Fruit fly (Drosophila melanogaster) whole organism, embryonic: Measurements from ENCODE around the gene MTF-1.
A peak's percentile ranks its signal among the peaks of the same experiment; 100 is the strongest.

Experiments
- Asciz ChIP-seq: fragments of 200-800 bp; sonication (Bioruptor generic); optimal IDR thresholded peaks from 2 replicates; lab custom pipeline; 2017; ENCODE audit warnings: missing biosample characterization, mild to moderate bottlenecking, missing genetic modification characterization, missing genetic modification reagents
- Atf-2 ChIP-seq: fragments of 200-800 bp; sonication (Bioruptor generic); optimal IDR thresholded peaks from 2 replicates; lab custom pipeline; 2016; ENCODE audit warnings: missing biosample characterization, missing genetic modification characterization
- B-H1 ChIP-seq: fragments of 200-800 bp; sonication (Bioruptor generic); IDR thresholded peaks from 3 replicates; pipeline ENCODE4 v1.3.6; 2022; ENCODE audit warnings: missing biosample characterization, missing genetic modification characterization
- CG10431 ChIP-seq: fragments of 200-800 bp; sonication (Bioruptor generic); optimal IDR thresholded peaks from 3 replicates; lab custom pipeline; 2018; ENCODE audit warnings: missing biosample characterization, mild to moderate bottlenecking, missing genetic modification characterization
- CG12219 ChIP-seq: fragments of 200-800 bp; sonication (Bioruptor generic); optimal IDR thresholded peaks from 3 replicates; lab custom pipeline; 2018; ENCODE audit warnings: missing biosample characterization, mild to moderate bottlenecking, missing genetic modification characterization
- CG1233 ChIP-seq: fragments of 200-800 bp; sonication (Bioruptor generic); optimal IDR thresholded peaks from 4 replicates; lab custom pipeline; 2018; ENCODE audit warnings: missing biosample characterization, mild to moderate bottlenecking, missing genetic modification characterization
- CG12659 ChIP-seq: fragments of 200-800 bp; sonication (Bioruptor generic); optimal IDR thresholded peaks from 3 replicates; lab custom pipeline; 2017; ENCODE audit warnings: mild to moderate bottlenecking, missing biosample characterization, missing genetic modification reagents, missing genetic modification characterization
- CG13424 ChIP-seq: fragments of 200-800 bp; sonication (Bioruptor generic); optimal IDR thresholded peaks from 2 replicates; lab custom pipeline; 2019; ENCODE audit warnings: missing biosample characterization, mild to moderate bottlenecking, missing genetic modification characterization, moderate library complexity
- CG14710 ChIP-seq: fragments of 200-800 bp; sonication (Bioruptor generic); optimal IDR thresholded peaks from 3 replicates; lab custom pipeline; 2019; ENCODE audit warnings: missing biosample characterization, mild to moderate bottlenecking, missing genetic modification characterization, moderate library complexity
- CG14965 ChIP-seq: fragments of 200-800 bp; sonication (Bioruptor generic); optimal IDR thresholded peaks from 2 replicates; lab custom pipeline; 2016; ENCODE audit warnings: missing biosample characterization, missing genetic modification characterization, borderline replicate concordance
- CG16863 ChIP-seq: fragments of 200-800 bp; sonication (Bioruptor generic); optimal IDR thresholded peaks from 3 replicates; lab custom pipeline; 2016; ENCODE audit warnings: missing biosample characterization, missing genetic modification characterization
- CG2116 ChIP-seq: fragments of 200-800 bp; sonication (Bioruptor generic); optimal IDR thresholded peaks from 3 replicates; lab custom pipeline; 2018; ENCODE audit warnings: missing biosample characterization, mild to moderate bottlenecking, missing genetic modification characterization
- CG2129 ChIP-seq: fragments of 200-800 bp; sonication (Bioruptor generic); IDR thresholded peaks from 2 replicates; pipeline ENCODE4 v1.3.6; 2022; ENCODE audit warnings: missing biosample characterization, missing genetic modification characterization; ENCODE audit not compliant: partially characterized antibody
- CG3163 ChIP-seq: fragments of 200-800 bp; sonication (Bioruptor generic); optimal IDR thresholded peaks from 3 replicates; lab custom pipeline; 2016; ENCODE audit warnings: missing biosample characterization, missing genetic modification characterization
- CG32767 ChIP-seq: fragments of 200-800 bp; sonication (Bioruptor generic); IDR thresholded peaks from 2 replicates; pipeline ENCODE4 v1.3.6; 2022; ENCODE audit warnings: missing biosample characterization, missing genetic modification characterization
- CG3726 ChIP-seq: fragments of 200-800 bp; sonication (Bioruptor generic); IDR thresholded peaks from 3 replicates; pipeline ENCODE4, ENCODE4 v1.3.6; 2022; ENCODE audit warnings: missing biosample characterization, missing genetic modification characterization
- CG6272 ChIP-seq: fragments of 200-800 bp; sonication (Bioruptor generic); IDR thresholded peaks from 2 replicates; pipeline ENCODE4 v1.3.6; 2022; ENCODE audit warnings: missing biosample characterization, missing genetic modification characterization
- CG6654 ChIP-seq: fragments of 200-800 bp; sonication (Bioruptor generic); optimal IDR thresholded peaks from 2 replicates; lab custom pipeline; 2017; ENCODE audit warnings: missing biosample characterization, mild to moderate bottlenecking, missing genetic modification characterization
- CG6791 ChIP-seq: fragments of 200-800 bp; sonication (Bioruptor generic); IDR thresholded peaks from 3 replicates; pipeline ENCODE4 v1.3.6; 2022; ENCODE audit warnings: missing biosample characterization, missing genetic modification characterization; ENCODE audit not compliant: partially characterized antibody
- CG7372 ChIP-seq: fragments of 200-800 bp; sonication (Bioruptor generic); IDR thresholded peaks from 2 replicates; pipeline ENCODE4 v1.3.6; 2022; ENCODE audit warnings: missing biosample characterization, missing genetic modification characterization
- CG7987 ChIP-seq: fragments of 200-800 bp; sonication (Bioruptor generic); optimal IDR thresholded peaks from 2 replicates; lab custom pipeline; 2018; ENCODE audit warnings: missing biosample characterization, mild to moderate bottlenecking, missing genetic modification characterization, moderate library complexity
- CG8089 ChIP-seq: fragments of 200-800 bp; sonication (Bioruptor generic); optimal IDR thresholded peaks from 3 replicates; lab custom pipeline; 2016; ENCODE audit warnings: missing biosample characterization, missing genetic modification characterization
- CG9727 ChIP-seq: fragments of 200-800 bp; sonication (Bioruptor generic); optimal IDR thresholded peaks from 3 replicates; lab custom pipeline; 2017; ENCODE audit warnings: missing biosample characterization, mild to moderate bottlenecking, missing genetic modification characterization
- Chrac-16 ChIP-seq: fragments of 200-800 bp; sonication (Bioruptor generic); optimal IDR thresholded peaks from 3 replicates; lab custom pipeline; 2016; ENCODE audit warnings: missing biosample characterization, missing genetic modification characterization
- Dbx ChIP-seq: fragments of 200-800 bp; sonication (Bioruptor generic); IDR thresholded peaks from 3 replicates; pipeline ENCODE4 v1.3.6; 2022; ENCODE audit warnings: missing biosample characterization, missing genetic modification characterization
- Dek ChIP-seq: fragments of 200-800 bp; sonication (Bioruptor generic); optimal IDR thresholded peaks from 3 replicates; lab custom pipeline; 2019; ENCODE audit warnings: missing biosample characterization, mild to moderate bottlenecking, missing genetic modification characterization, moderate library complexity
- Dip3 ChIP-seq: fragments of 200-800 bp; sonication (Bioruptor generic); optimal IDR thresholded peaks from 3 replicates; lab custom pipeline; 2016; ENCODE audit warnings: missing biosample characterization, missing genetic modification characterization
- E2f1 ChIP-seq: fragments of 200-800 bp; sonication (Bioruptor generic); IDR thresholded peaks from 2 replicates; pipeline ENCODE4 v1.3.6; 2022; ENCODE audit warnings: missing biosample characterization, missing genetic modification characterization
- Hsf ChIP-seq: fragments of 200-800 bp; sonication (Bioruptor generic); optimal IDR thresholded peaks from 3 replicates; lab custom pipeline; 2016; ENCODE audit warnings: missing biosample characterization, missing genetic modification characterization
- Mes4 ChIP-seq: fragments of 200-800 bp; sonication (Bioruptor generic); optimal IDR thresholded peaks from 2 replicates; lab custom pipeline; 2016; ENCODE audit warnings: missing biosample characterization, missing genetic modification characterization
- Neu2 ChIP-seq: fragments of 200-800 bp; sonication (Bioruptor generic); optimal IDR thresholded peaks from 3 replicates; lab custom pipeline; 2016; ENCODE audit warnings: missing biosample characterization, missing genetic modification characterization, borderline replicate concordance
- NfI ChIP-seq: fragments of 200-800 bp; sonication (Bioruptor generic); optimal IDR thresholded peaks from 3 replicates; lab custom pipeline; 2018; ENCODE audit warnings: missing biosample characterization, mild to moderate bottlenecking, missing genetic modification characterization, moderate library complexity
- Optix ChIP-seq: fragments of 200-800 bp; sonication (Bioruptor generic); IDR thresholded peaks from 3 replicates; pipeline ENCODE4 v1.3.6; 2022; ENCODE audit warnings: missing biosample characterization, missing genetic modification characterization
- Rfx ChIP-seq: fragments of 200-800 bp; sonication (Bioruptor generic); IDR thresholded peaks from 2 replicates; pipeline ENCODE4 v1.3.6; 2022; ENCODE audit warnings: missing biosample characterization, missing genetic modification characterization
- ara ChIP-seq: fragments of 200-800 bp; sonication (Bioruptor generic); IDR thresholded peaks from 2 replicates; pipeline ENCODE4 v1.3.6; 2022; ENCODE audit warnings: missing biosample characterization, missing genetic modification characterization
- chif ChIP-seq, 2 experiments: fragments of 200-800 bp; sonication (Bioruptor generic); optimal IDR thresholded peaks; 3 replicates each; lab custom pipeline; 2016; ENCODE audit warnings: missing biosample characterization in 2 of 2, missing genetic modification characterization in 2 of 2
- chm ChIP-seq: fragments of 200-800 bp; sonication (Bioruptor generic); IDR thresholded peaks from 2 replicates; pipeline ENCODE4 v1.3.6; 2022; ENCODE audit warnings: missing biosample characterization, missing genetic modification characterization
- dpn ChIP-seq, 2 experiments: fragments of 200-800 bp; sonication (Bioruptor generic); optimal IDR thresholded peaks; 3 replicates each; lab custom pipeline; 2016; ENCODE audit warnings: missing biosample characterization in 2 of 2, missing genetic modification characterization in 2 of 2
- ind ChIP-seq: fragments of 200-800 bp; sonication (Bioruptor generic); optimal IDR thresholded peaks from 3 replicates; lab custom pipeline; 2016; ENCODE audit warnings: missing biosample characterization, missing genetic modification characterization
- jumu ChIP-seq: fragments of 200-800 bp; sonication (Bioruptor generic); optimal IDR thresholded peaks from 3 replicates; lab custom pipeline; 2016; ENCODE audit warnings: missing biosample characterization, missing genetic modification characterization
- kni ChIP-seq: fragments of 200-800 bp; sonication (Bioruptor generic); optimal IDR thresholded peaks from 3 replicates; lab custom pipeline; 2017; ENCODE audit warnings: mild to moderate bottlenecking, missing biosample characterization, missing genetic modification reagents, missing genetic modification characterization
- knrl ChIP-seq: fragments of 200-800 bp; sonication (Bioruptor generic); IDR thresholded peaks from 3 replicates; pipeline ENCODE4 v1.3.6; 2022; ENCODE audit warnings: missing biosample characterization, missing genetic modification characterization; ENCODE audit not compliant: partially characterized antibody
- mirr ChIP-seq: fragments of 200-800 bp; sonication (Bioruptor generic); optimal IDR thresholded peaks from 3 replicates; lab custom pipeline; 2018; ENCODE audit warnings: missing biosample characterization, mild to moderate bottlenecking, missing genetic modification characterization
- pb ChIP-seq: fragments of 200-800 bp; sonication (Bioruptor generic); optimal IDR thresholded peaks from 3 replicates; lab custom pipeline; 2016; ENCODE audit warnings: missing biosample characterization, missing genetic modification characterization
- ro ChIP-seq: fragments of 200-800 bp; sonication (Bioruptor generic); IDR thresholded peaks from 2 replicates; pipeline ENCODE4 v1.3.6; 2022; ENCODE audit warnings: missing biosample characterization, missing genetic modification characterization
- slp2 ChIP-seq: fragments of 200-800 bp; sonication (Bioruptor generic); optimal IDR thresholded peaks from 2 replicates; lab custom pipeline; 2016; ENCODE audit warnings: missing biosample characterization, missing genetic modification characterization
- ssp ChIP-seq: fragments of 200-800 bp; sonication (Bioruptor generic); IDR thresholded peaks from 2 replicates; pipeline ENCODE4 v1.3.6; 2022; ENCODE audit warnings: missing biosample characterization, missing genetic modification characterization
- tap ChIP-seq: fragments of 200-800 bp; optimal IDR thresholded peaks from 3 replicates; lab custom pipeline; 2019; ENCODE audit warnings: missing biosample characterization, mild to moderate bottlenecking, missing genetic modification characterization, moderate library complexity
- tna ChIP-seq: fragments of 200-800 bp; sonication (Bioruptor generic); IDR thresholded peaks from 2 replicates; pipeline ENCODE4 v1.3.6; 2022; ENCODE audit warnings: missing biosample characterization, missing genetic modification characterization; ENCODE audit not compliant: partially characterized antibody
- toy ChIP-seq: fragments of 200-800 bp; sonication (Bioruptor generic); IDR thresholded peaks from 2 replicates; pipeline ENCODE4 v1.3.6; 2022; ENCODE audit warnings: missing biosample characterization, missing genetic modification characterization

The MTF-1 gene

DNA sequence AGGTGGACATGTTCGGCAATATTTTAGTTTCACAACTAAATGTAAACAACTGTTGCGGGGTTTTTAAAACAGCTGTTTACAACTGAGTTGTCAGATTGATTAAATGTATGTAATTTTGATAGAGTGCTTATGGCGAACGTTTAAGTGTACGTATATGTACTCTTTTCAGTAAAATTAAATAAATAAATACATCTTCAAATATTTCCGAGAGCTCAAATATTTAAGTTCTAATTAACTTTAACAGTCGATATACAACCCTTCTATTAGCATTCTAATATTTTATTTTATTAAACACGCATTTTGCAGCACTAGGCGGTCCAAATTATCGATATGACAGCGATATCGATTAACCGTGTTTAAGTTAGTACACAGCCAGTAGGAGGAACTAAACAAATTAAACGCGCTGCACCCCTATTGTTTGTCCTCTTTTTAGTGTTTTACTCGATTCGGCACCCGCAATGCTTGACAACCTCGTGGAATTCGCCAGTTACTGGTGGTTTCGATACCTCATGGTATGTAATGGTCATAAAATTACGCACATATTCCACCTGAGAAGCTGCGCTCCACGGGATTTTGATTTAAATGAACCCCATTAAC, 21.5 kb downstream of the MTF-1 start, which contains the start of the genes CG3448 and ghi (continued):
- TF ChIP-seq Dbx (GFP tag; lab: Robert Waterston, UW) (peak; percentile 78), Hsf (peak; percentile 35), knrl (GFP tag; lab: Robert Waterston, UW) (peak; percentile 55; the same call in 2 of the 3 replicates), tap (peak; percentile 45), NfI (GFP tag; lab: Kevin White, UChicago) (peak; percentile 35), ssp (GFP tag; lab: Robert Waterston, UW) (peak; percentile 44), Chrac-16 (GFP tag; lab: Kevin White, UChicago) (no peak), CG12219 (GFP tag; lab: Kevin White, UChicago) (no peak), Atf-2 (GFP tag; lab: Kevin White, UChicago) (no peak), CG1233 (GFP tag; lab: Kevin White, UChicago) (peak; percentile 69), chm (GFP tag; lab: Robert Waterston, UW) (0 out of 2 replicates have a peak, but pooled peaks have one; percentile 30), ind (GFP tag; lab: Kevin White, UChicago) (peak; percentile 73), CG7372 (GFP tag; lab: Robert Waterston, UW) (peak; percentile 68), CG6654 (GFP tag; lab: Kevin White, UChicago) (no peak), ro (GFP tag; lab: Robert Waterston, UW) (no peak), E2f1 (peak; percentile 15; the same call in 1 of the 2 replicates), kni (GFP tag; lab: Kevin White, UChicago) (peak; percentile 75), tna (peak; percentile 45; the same call in 1 of the 2 replicates), CG13424 (tag; lab: Kevin White, UChicago) (peak; percentile 61), CG8089 (GFP tag; lab: Kevin White, UChicago) (no peak), CG14965 (GFP tag; lab: Kevin White, UChicago) (no peak), Mes4 (GFP tag; lab: Kevin White, UChicago) (no peak), toy (GFP tag; lab: Robert Waterston, UW) (no peak), dpn (GFP tag; optimal IDR thresholded peaks at IDR 0.05; lab: Kevin White, UChicago) (peak; percentile 56 to 63), pb (no peak), CG6791 (peak; percentile 75; the same call in 2 of the 3 replicates), CG16863 (GFP tag; lab: Kevin White, UChicago) (peak; percentile 1), B-H1 (GFP tag; lab: Robert Waterston, UW) (peak; percentile 13; the same call in 1 of the 3 replicates), chif (GFP tag; optimal IDR thresholded peaks at IDR 0.05; lab: Kevin White, UChicago) (no peak), CG3163 (GFP tag; lab: Kevin White, UChicago) (no peak), Optix (GFP tag; lab: Robert Waterston, UW) (no peak), jumu (GFP tag; lab: Kevin White, UChicago) (peak; percentile 17), slp2 (GFP tag; lab: Kevin White, UChicago) (no peak), Neu2 (GFP tag; lab: Kevin White, UChicago) (no peak), CG12659 (GFP tag; lab: Kevin White, UChicago) (peak; percentile 70), CG32767 (GFP tag; lab: Robert Waterston, UW) (no peak), CG14710 (peak; percentile 86), CG9727 (GFP tag; lab: Kevin White, UChicago) (peak; percentile 35), Dek (tag; lab: Kevin White, UChicago) (peak; percentile 18), CG2129 (GFP tag; lab: Robert Waterston, UW) (0 out of 2 replicates have a peak, but pooled peaks have one; percentile 29), Dip3 (GFP tag; lab: Kevin White, UChicago) (peak; percentile 28), mirr (GFP tag; lab: Kevin White, UChicago) (peak; percentile 59), Rfx (GFP tag; lab: Robert Waterston, UW) (peak; percentile 64), CG3726 (no peak), CG2116 (GFP tag; lab: Kevin White, UChicago) (peak; percentile 94), Asciz (GFP tag; lab: Kevin White, UChicago) (peak; percentile 18), CG7987 (peak; percentile 66), CG6272 (peak; percentile 60; the same call in 1 of the 2 replicates), ara (GFP tag; lab: Robert Waterston, UW) (peak; percentile 59), CG10431 (GFP tag; lab: Kevin White, UChicago) (no peak)
